Fruit fly (Drosophila melanogaster) whole organism, adult: ENCODE results near the gene Pcmt.

ENCODE experiments used
- CG11617 ChIP-seq: fragments of 200-800 bp; sonication (Bioruptor generic); optimal IDR thresholded peaks from 2 replicates; lab custom pipeline; 2017; ENCODE audit warnings: mild to moderate bottlenecking, missing biosample characterization, missing genetic modification reagents, missing genetic modification characterization
- CG12768 ChIP-seq: fragments of 200-800 bp; sonication (Bioruptor generic); optimal IDR thresholded peaks from 2 replicates; lab custom pipeline; 2017; ENCODE audit warnings: missing biosample characterization, missing genetic modification characterization, mild to moderate bottlenecking, moderate library complexity, missing genetic modification reagents
- CG14711 ChIP-seq: fragments of 200-800 bp; sonication (Bioruptor generic); optimal IDR thresholded peaks from 2 replicates; lab custom pipeline; 2018; ENCODE audit warnings: missing biosample characterization, mild to moderate bottlenecking, missing genetic modification characterization, moderate library complexity
- CG1620 ChIP-seq: fragments of 200-800 bp; sonication (Bioruptor generic); optimal IDR thresholded peaks from 2 replicates; lab custom pipeline; 2016; ENCODE audit warnings: missing biosample characterization, missing genetic modification characterization
- CG33017 ChIP-seq: fragments of 200-800 bp; sonication (Bioruptor generic); optimal IDR thresholded peaks from 2 replicates; lab custom pipeline; 2018; ENCODE audit warnings: missing biosample characterization, mild to moderate bottlenecking, missing genetic modification characterization, moderate library complexity
- CG5204 ChIP-seq: fragments of 200-800 bp; sonication (Bioruptor generic); optimal IDR thresholded peaks from 2 replicates; lab custom pipeline; 2016; ENCODE audit warnings: missing biosample characterization, missing genetic modification characterization
- CG7045 ChIP-seq: fragments of 200-800 bp; sonication (Bioruptor generic); optimal IDR thresholded peaks from 2 replicates; lab custom pipeline; 2017; ENCODE audit warnings: missing biosample characterization, mild to moderate bottlenecking, missing genetic modification characterization
- CG7101 ChIP-seq: fragments of 200-800 bp; sonication (Bioruptor generic); optimal IDR thresholded peaks from 2 replicates; lab custom pipeline; 2018; ENCODE audit warnings: missing biosample characterization, mild to moderate bottlenecking, missing genetic modification characterization, moderate library complexity
- Clk ChIP-seq: fragments of 200-800 bp; sonication (Bioruptor generic); optimal IDR thresholded peaks from 2 replicates; lab custom pipeline; 2017; ENCODE audit warnings: missing biosample characterization, missing genetic modification characterization
- Crg-1 ChIP-seq: fragments of 200-800 bp; sonication (Bioruptor generic); optimal IDR thresholded peaks from 2 replicates; lab custom pipeline; 2016; ENCODE audit warnings: missing biosample characterization, missing genetic modification characterization
- Hr96 ChIP-seq: fragments of 200-800 bp; sonication (Bioruptor generic); optimal IDR thresholded peaks from 2 replicates; lab custom pipeline; 2016; ENCODE audit warnings: missing biosample characterization, missing genetic modification characterization
- Mnt ChIP-seq: fragments of 200-800 bp; sonication (Bioruptor generic); optimal IDR thresholded peaks from 2 replicates; lab custom pipeline; 2016; ENCODE audit warnings: missing biosample characterization, mild to moderate bottlenecking, missing genetic modification characterization
- bab1 ChIP-seq: fragments of 200-800 bp; sonication (Bioruptor generic); optimal IDR thresholded peaks from 3 replicates; lab custom pipeline; 2019; ENCODE audit warnings: missing biosample characterization, mild to moderate bottlenecking, missing genetic modification characterization, moderate library complexity
- cic ChIP-seq: fragments of 200-800 bp; sonication (Bioruptor generic); optimal IDR thresholded peaks from 2 replicates; lab custom pipeline; 2017; ENCODE audit warnings: missing biosample characterization, mild to moderate bottlenecking, missing genetic modification characterization, moderate library complexity
- cnc ChIP-seq, 2 experiments: fragments of >200 bp; optimal IDR thresholded peaks; 2 replicates each; lab custom pipeline; 2017
- kay ChIP-seq: fragments of 200-800 bp; sonication (Bioruptor generic); peaks from one replicate; lab custom pipeline; 2016; ENCODE audit warnings: missing biosample characterization, missing genetic modification characterization, borderline replicate concordance
- ovo ChIP-seq: fragments of 200-800 bp; sonication (Bioruptor generic); optimal IDR thresholded peaks from 2 replicates; lab custom pipeline; 2016; ENCODE audit warnings: missing biosample characterization, missing genetic modification characterization
- pad ChIP-seq: fragments of 200-800 bp; sonication (Bioruptor generic); optimal IDR thresholded peaks from 3 replicates; lab custom pipeline; 2017; ENCODE audit warnings: missing biosample characterization, missing genetic modification characterization, mild to moderate bottlenecking, moderate library complexity, missing genetic modification reagents
- tj ChIP-seq: fragments of 200-800 bp; sonication (Bioruptor generic); optimal IDR thresholded peaks from 3 replicates; lab custom pipeline; 2017; ENCODE audit warnings: missing biosample characterization, mild to moderate bottlenecking, missing genetic modification characterization, moderate library complexity
- toe ChIP-seq: fragments of 200-800 bp; sonication (Bioruptor generic); optimal IDR thresholded peaks from 2 replicates; lab custom pipeline; 2016; ENCODE audit warnings: missing biosample characterization, missing genetic modification characterization

Pcmt gene

DNA sequence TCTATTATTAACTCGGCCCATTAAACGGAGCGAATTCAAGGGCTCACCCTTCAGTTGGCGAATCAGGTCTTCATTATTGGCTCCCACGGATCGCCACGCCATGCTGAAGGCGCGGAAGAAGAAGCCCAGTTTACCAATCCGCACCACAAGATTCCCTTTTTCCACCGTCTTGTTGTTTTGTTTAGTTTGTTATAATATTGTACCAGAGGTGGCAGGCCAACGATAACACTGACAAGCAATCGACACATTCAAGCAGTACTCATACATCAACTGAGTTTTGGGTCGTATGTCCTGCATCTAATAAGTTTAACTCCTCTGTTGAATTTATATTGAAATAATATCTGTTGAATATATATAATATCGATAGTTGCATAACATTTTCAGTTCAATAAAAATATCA is at the start of gene Pcmt:
Pcmt (minus strand) TSS at position 235 of the 400 bp plus-strand sequence.
- TF ChIP-seq ovo (GFP tag; lab: Kevin White, UChicago) (no peak), toe (GFP tag; lab: Kevin White, UChicago) (no peak), cic (GFP tag; lab: Kevin White, UChicago) (no peak)

DNA sequence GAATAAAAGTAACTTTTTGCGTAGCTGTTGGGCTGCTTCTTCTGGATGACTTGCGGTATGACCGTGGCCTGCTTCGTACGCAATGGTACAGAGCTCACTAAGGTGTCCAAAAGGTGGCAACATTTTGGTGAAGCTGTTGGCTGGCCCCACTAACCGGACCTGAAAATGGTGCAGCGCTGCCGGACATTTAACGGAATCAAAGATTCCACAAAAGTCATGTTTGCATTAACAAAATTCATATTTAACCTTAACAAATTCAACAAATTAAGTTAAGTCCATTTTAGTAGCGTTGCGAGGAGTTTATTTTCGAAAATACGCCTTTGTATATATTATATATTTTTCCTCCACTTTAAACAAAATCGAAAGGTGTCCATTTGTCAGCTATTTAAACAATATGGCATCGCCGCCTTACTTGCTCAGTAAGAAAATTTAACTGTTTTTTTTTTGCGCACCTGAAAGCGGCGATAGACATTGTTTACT is 47.0 kb upstream of the Pcmt start, which contains the start of the genes kra and SecS:
kra (minus strand) TSS at position 93 of the 480 bp plus-strand sequence.
SecS (plus strand) TSS at position 390 of the 480 bp plus-strand sequence.
- TF ChIP-seq CG12768 (GFP tag; lab: Kevin White, UChicago) (peak; percentile 14), CG7101 (tag; lab: Kevin White, UChicago) (peak; percentile 70), CG11617 (GFP tag; lab: Kevin White, UChicago) (peak; percentile 81), bab1 (peak; percentile 46), Clk (GFP tag; lab: Kevin White, UChicago) (peak; percentile 25), toe (GFP tag; lab: Kevin White, UChicago) (no peak), CG14711 (peak; percentile 60), kay (GFP tag; lab: Kevin White, UChicago) (peak; percentile 94), cic (GFP tag; lab: Kevin White, UChicago) (no peak), Mnt (GFP tag; lab: Kevin White, UChicago) (no peak), CG7045 (peak; percentile 9), CG33017 (tag; lab: Kevin White, UChicago) (peak; percentile 41), Crg-1 (peak; percentile 76), CG1620 (peak; percentile 80), cnc (optimal IDR thresholded peaks at IDR 0.05; lab: Kevin White, UChicago) (no peak), Hr96 (no peak), ovo (GFP tag; lab: Kevin White, UChicago) (peak; percentile 69), pad (GFP tag; lab: Kevin White, UChicago) (no peak), tj (GFP tag; lab: Kevin White, UChicago) (no peak), CG5204 (GFP tag; lab: Kevin White, UChicago) (no peak)

DNA sequence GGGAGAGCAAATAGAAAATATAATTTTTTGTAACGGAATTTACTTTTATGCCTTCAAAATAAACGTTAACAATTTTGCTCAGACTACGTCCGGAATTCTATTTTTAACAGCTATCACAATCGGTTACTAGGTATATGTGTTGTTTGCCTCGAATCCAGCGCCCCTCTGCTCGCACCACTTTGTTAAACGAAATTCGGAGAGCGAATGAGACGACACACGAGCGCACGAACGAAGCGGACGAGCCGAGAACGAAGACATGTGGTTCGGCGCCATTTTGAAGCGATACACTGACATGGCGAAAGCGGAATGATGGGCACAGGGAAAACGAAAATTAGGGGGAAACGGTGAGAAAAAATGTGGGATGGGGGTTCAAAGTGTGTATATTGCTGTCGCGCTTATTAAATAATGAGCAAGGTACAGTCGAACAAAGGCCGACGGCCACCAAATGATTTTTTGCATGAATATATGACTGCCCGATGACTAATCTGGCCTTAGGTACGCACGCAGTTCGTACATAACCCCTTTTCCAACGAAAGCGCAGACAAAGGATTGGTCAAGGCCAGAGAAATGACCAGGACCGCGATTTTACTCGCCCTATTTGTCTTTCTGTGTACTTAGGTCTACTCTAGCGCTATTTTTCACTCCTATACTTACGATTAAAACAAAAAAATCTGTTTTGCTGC is 46.4 kb upstream of the Pcmt start:
- peak; percentile 87 for TF ChIP-seq CG12768 (GFP tag; lab: Kevin White, UChicago)
- peak; percentile 66 for TF ChIP-seq CG7045
- no peak for TF ChIP-seq Crg-1
- no peak for TF ChIP-seq Clk (GFP tag; lab: Kevin White, UChicago)
- TF ChIP-seq CG33017 (tag; lab: Kevin White, UChicago): peak; percentile 74
- TF ChIP-seq CG5204 (GFP tag; lab: Kevin White, UChicago): no peak
- peak; percentile 96 for TF ChIP-seq Mnt (GFP tag; lab: Kevin White, UChicago)
- no peak for TF ChIP-seq CG14711
- peak; percentile 49 for TF ChIP-seq bab1
- peak; percentile 67 for TF ChIP-seq tj (GFP tag; lab: Kevin White, UChicago)
- peak; percentile 69 for TF ChIP-seq CG7101 (tag; lab: Kevin White, UChicago)
- peak; percentile 65 for TF ChIP-seq CG11617 (GFP tag; lab: Kevin White, UChicago)
- TF ChIP-seq cnc (optimal IDR thresholded peaks at IDR 0.05; lab: Kevin White, UChicago): peak; percentile 63 to 95
- peak; percentile 76 for TF ChIP-seq ovo (GFP tag; lab: Kevin White, UChicago)
- peak; percentile 87 for TF ChIP-seq cic (GFP tag; lab: Kevin White, UChicago)
- no peak for TF ChIP-seq toe (GFP tag; lab: Kevin White, UChicago)
- TF ChIP-seq kay (GFP tag; lab: Kevin White, UChicago): peak; percentile 97
- TF ChIP-seq Hr96: no peak
- peak; percentile 67 for TF ChIP-seq pad (GFP tag; lab: Kevin White, UChicago)
- peak; percentile 32 for TF ChIP-seq CG1620

dm6 chr3R:5599521-5600360 is 45.6 kb upstream of the Pcmt start:
- no peak for TF ChIP-seq cnc (optimal IDR thresholded peaks at IDR 0.05; lab: Kevin White, UChicago)
- TF ChIP-seq Clk (GFP tag; lab: Kevin White, UChicago): no peak
- peak; percentile 8 for TF ChIP-seq tj (GFP tag; lab: Kevin White, UChicago)
- TF ChIP-seq Mnt (GFP tag; lab: Kevin White, UChicago): peak; percentile 97
- peak; percentile 45 for TF ChIP-seq cic (GFP tag; lab: Kevin White, UChicago)
- no peak for TF ChIP-seq CG5204 (GFP tag; lab: Kevin White, UChicago)
- TF ChIP-seq CG14711: peak; percentile 36
- TF ChIP-seq ovo (GFP tag; lab: Kevin White, UChicago): peak; percentile 4

DNA sequence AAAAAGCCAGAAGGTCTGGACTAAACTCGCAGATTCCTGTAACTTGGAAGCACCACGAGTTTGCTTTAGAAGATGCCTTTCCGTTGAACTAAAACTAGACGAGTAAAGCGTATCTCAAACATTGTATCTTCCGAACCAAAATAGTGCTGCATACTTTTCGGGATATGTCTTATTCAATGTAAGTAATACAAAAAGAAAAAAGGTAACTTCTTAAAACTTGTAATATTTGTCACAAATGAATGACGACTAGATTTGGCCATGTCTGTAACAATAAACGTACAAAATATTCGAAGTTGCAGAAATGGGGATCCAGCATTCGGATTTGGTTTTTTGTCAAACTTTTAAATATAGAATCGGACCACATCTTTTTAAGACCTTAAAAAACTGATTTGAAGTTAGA is 40.8 kb upstream of the Pcmt start:
- no peak for TF ChIP-seq pad (GFP tag; lab: Kevin White, UChicago)
- TF ChIP-seq tj (GFP tag; lab: Kevin White, UChicago): peak; percentile 40
